Worm (Caenorhabditis elegans): ENCODE data around the gene tni-1.

The tni-1 gene

ce11 chrX:11409457-11409856 is 32.2 kb upstream of the tni-1 start (continued):
- TF ChIP-seq daf-19 (GFP tag; conservative IDR thresholded peaks at IDR 0.05) (no peak), aha-1 (tag) (peak; percentile 95), nhr-6 (tag; optimal IDR thresholded peaks at IDR 0.05) (no peak), pha-4 (GFP tag; IDR thresholded peaks at IDR 0.05) (peak; percentile 28; the same call in 1 of the 2 replicates), pha-4 (tag; optimal IDR thresholded peaks at IDR 0.05) (peak; percentile 50), dmd-8 (GFP tag; IDR thresholded peaks at IDR 0.05) (no peak), ceh-32 (tag; optimal IDR thresholded peaks at IDR 0.05; ENCODE audit: poor library complexity) (no peak), daf-8 (GFP tag; IDR thresholded peaks at IDR 0.05) (no peak), nhr-10 (tag; optimal IDR thresholded peaks at IDR 0.05) (no peak), nhr-102 (tag; optimal IDR thresholded peaks at IDR 0.05) (peak; percentile 32), D1046.2 (GFP tag; IDR thresholded peaks at IDR 0.05) (no peak), zfp-2 (tag; optimal IDR thresholded peaks at IDR 0.05) (no peak), nhr-28 (tag; optimal IDR thresholded peaks at IDR 0.05) (peak; percentile 14), ztf-11 (tag; optimal IDR thresholded peaks at IDR 0.05) (no peak), daf-12 (tag; optimal IDR thresholded peaks at IDR 0.05) (no peak), nhr-77 (tag; optimal IDR thresholded peaks at IDR 0.05) (peak; percentile 59), T26A8.4 (GFP tag; IDR thresholded peaks at IDR 0.05) (no peak), unc-130 (GFP tag; optimal IDR thresholded peaks at IDR 0.05) (no peak), hlh-30 (tag; optimal IDR thresholded peaks at IDR 0.05; ENCODE audit: insufficient read depth) (peak; percentile 75), mxl-3 (GFP tag; optimal IDR thresholded peaks at IDR 0.05) (peak; percentile 8), zag-1 (tag; optimal IDR thresholded peaks at IDR 0.05) (no peak), attf-4 (tag; optimal IDR thresholded peaks at IDR 0.05) (no peak), fkh-10 (GFP tag; optimal IDR thresholded peaks at IDR 0.05) (no peak), zfp-3 (GFP tag; conservative IDR thresholded peaks at IDR 0.05) (no peak), madf-9 (GFP tag; conservative IDR thresholded peaks at IDR 0.05) (no peak), saeg-2 (GFP tag; IDR thresholded peaks at IDR 0.05) (no peak), ama-1 (optimal IDR thresholded peaks at IDR 0.05) (no peak), nhr-42 (GFP tag; IDR thresholded peaks at IDR 0.05) (no peak), tra-1 (GFP tag; IDR thresholded peaks at IDR 0.05) (peak; percentile 37; the same call in 1 of the 2 replicates), unc-39 (tag; optimal IDR thresholded peaks at IDR 0.05) (no peak), nhr-237 (tag; optimal IDR thresholded peaks at IDR 0.05) (no peak), nhr-111 (GFP tag; optimal IDR thresholded peaks at IDR 0.05) (no peak), ztf-7 (tag; optimal IDR thresholded peaks at IDR 0.05) (no peak), dve-1 (tag; optimal IDR thresholded peaks at IDR 0.05; ENCODE audit: insufficient read depth) (peak; percentile 84), Y105C5A.15 (GFP tag; IDR thresholded peaks at IDR 0.05) (no peak), Y48G9A.11 (GFP tag; IDR thresholded peaks at IDR 0.05) (no peak), hlh-11 (tag; optimal IDR thresholded peaks at IDR 0.05) (peak; percentile 85), zip-11 (GFP tag; IDR thresholded peaks at IDR 0.05) (no peak), hmg-1.1 (GFP tag; IDR thresholded peaks at IDR 0.05) (no peak), lir-3 (tag; optimal IDR thresholded peaks at IDR 0.05) (no peak), nhr-48 (tag; optimal IDR thresholded peaks at IDR 0.05) (peak; percentile 20), nhr-11 (tag; optimal IDR thresholded peaks at IDR 0.05) (peak; percentile 47), arid-1 (GFP tag; conservative IDR thresholded peaks at IDR 0.05) (no peak), spr-1 (tag; optimal IDR thresholded peaks at IDR 0.05) (no peak), F10B5.3 (tag; optimal IDR thresholded peaks at IDR 0.05) (no peak), mdt-29 (GFP tag; IDR thresholded peaks at IDR 0.05) (peak; percentile 47; the same call in 1 of the 2 replicates), mxl-2 (GFP tag; conservative IDR thresholded peaks at IDR 0.05) (no peak), sdz-12 (GFP tag; optimal IDR thresholded peaks at IDR 0.05) (peak; percentile 29), skn-1 (tag; optimal IDR thresholded peaks at IDR 0.05) (no peak), ZK546.5 (tag; optimal IDR thresholded peaks at IDR 0.05) (no peak), lin-29 (GFP tag; IDR thresholded peaks at IDR 0.05) (no peak), Y5F2A.4 (GFP tag; optimal IDR thresholded peaks at IDR 0.05) (no peak), mdl-1 (tag; optimal IDR thresholded peaks at IDR 0.05) (peak in 1 of 2 experiments; percentile 12)
